Fruit fly (Drosophila melanogaster) whole organism, embryonic: ENCODE measurements around the gene Alp4.

Source experiments
- Asciz ChIP-seq: fragments of 200-800 bp; sonication (Bioruptor generic); optimal IDR thresholded peaks from 2 replicates; lab custom pipeline; 2017; ENCODE audit warnings: missing biosample characterization, mild to moderate bottlenecking, missing genetic modification characterization, missing genetic modification reagents
- CG10462 ChIP-seq: fragments of 200-800 bp; sonication (Bioruptor generic); optimal IDR thresholded peaks from 2 replicates; lab custom pipeline; 2016; ENCODE audit warnings: missing biosample characterization, missing genetic modification characterization
- CG10565 ChIP-seq: fragments of 200-800 bp; sonication (Bioruptor generic); optimal IDR thresholded peaks from 3 replicates; lab custom pipeline; 2016; ENCODE audit warnings: missing biosample characterization, mild to moderate bottlenecking, missing genetic modification characterization
- CG12769 ChIP-seq: fragments of 200-800 bp; sonication (Bioruptor generic); optimal IDR thresholded peaks from 2 replicates; lab custom pipeline; 2019; ENCODE audit warnings: missing biosample characterization, mild to moderate bottlenecking, missing genetic modification characterization, moderate library complexity
- CG12942 ChIP-seq: fragments of 200-800 bp; sonication (Bioruptor generic); optimal IDR thresholded peaks from 3 replicates; lab custom pipeline; 2016; ENCODE audit warnings: missing biosample characterization, missing genetic modification characterization
- CG13296 ChIP-seq: fragments of 200-800 bp; sonication (Bioruptor generic); optimal IDR thresholded peaks from 3 replicates; lab custom pipeline; 2018; ENCODE audit warnings: missing biosample characterization, mild to moderate bottlenecking, missing genetic modification characterization
- CG18011 ChIP-seq: fragments of 200-800 bp; sonication (Bioruptor generic); optimal IDR thresholded peaks from 2 replicates; lab custom pipeline; 2017; ENCODE audit warnings: missing biosample characterization, missing genetic modification characterization, mild to moderate bottlenecking, moderate library complexity, missing genotype
- CG18764 ChIP-seq: fragments of 200-800 bp; sonication (Bioruptor generic); optimal IDR thresholded peaks from 3 replicates; lab custom pipeline; 2016; ENCODE audit warnings: missing biosample characterization, missing genetic modification characterization
- CG2120 ChIP-seq: fragments of 200-800 bp; sonication (Bioruptor generic); optimal IDR thresholded peaks from 3 replicates; lab custom pipeline; 2016; ENCODE audit warnings: missing biosample characterization, missing genetic modification characterization
- CG31441 ChIP-seq: fragments of 200-800 bp; sonication (Bioruptor generic); IDR thresholded peaks from 2 replicates; pipeline ENCODE4 v1.3.6; 2022; ENCODE audit warnings: missing biosample characterization, missing genetic modification characterization
- CG32767 ChIP-seq: fragments of 200-800 bp; sonication (Bioruptor generic); IDR thresholded peaks from 2 replicates; pipeline ENCODE4 v1.3.6; 2022; ENCODE audit warnings: missing biosample characterization, missing genetic modification characterization
- CG3838 ChIP-seq: fragments of 200-800 bp; sonication (Bioruptor generic); optimal IDR thresholded peaks from 3 replicates; lab custom pipeline; 2016; ENCODE audit warnings: missing biosample characterization, missing genetic modification characterization
- CG42726 ChIP-seq: fragments of 200-800 bp; sonication (Bioruptor generic); IDR thresholded peaks from 2 replicates; pipeline ENCODE4 v1.3.6; 2022; ENCODE audit warnings: missing biosample characterization, missing genetic modification characterization; ENCODE audit not compliant: partially characterized antibody
- CG4360 ChIP-seq: fragments of 200-800 bp; sonication (Bioruptor generic); IDR thresholded peaks from 2 replicates; pipeline ENCODE4 v1.3.6; 2022; ENCODE audit warnings: missing biosample characterization, missing genetic modification characterization
- CG6175 ChIP-seq: fragments of 200-800 bp; sonication (Bioruptor generic); IDR thresholded peaks from 3 replicates; pipeline ENCODE4 v1.3.6; 2022; ENCODE audit warnings: missing biosample characterization, missing genetic modification characterization
- CG6654 ChIP-seq: fragments of 200-800 bp; sonication (Bioruptor generic); optimal IDR thresholded peaks from 2 replicates; lab custom pipeline; 2017; ENCODE audit warnings: missing biosample characterization, mild to moderate bottlenecking, missing genetic modification characterization
- CG6854 ChIP-seq: fragments of 200-800 bp; sonication (Bioruptor generic); optimal IDR thresholded peaks from 3 replicates; lab custom pipeline; 2017; ENCODE audit warnings: missing biosample characterization, mild to moderate bottlenecking, missing genetic modification characterization
- CG7839 ChIP-seq: fragments of 200-800 bp; sonication (Bioruptor generic); optimal IDR thresholded peaks from 3 replicates; lab custom pipeline; 2018; ENCODE audit warnings: missing biosample characterization, mild to moderate bottlenecking, missing genetic modification characterization, moderate library complexity
- Dbx ChIP-seq: fragments of 200-800 bp; sonication (Bioruptor generic); IDR thresholded peaks from 3 replicates; pipeline ENCODE4 v1.3.6; 2022; ENCODE audit warnings: missing biosample characterization, missing genetic modification characterization
- Deaf1 ChIP-seq: fragments of 200-800 bp; optimal IDR thresholded peaks from 3 replicates; lab custom pipeline; 2019; ENCODE audit warnings: missing biosample characterization, mild to moderate bottlenecking, missing genetic modification characterization, moderate library complexity
- Dfd ChIP-seq, 2 experiments: fragments of >200 bp; optimal IDR thresholded peaks; 2 replicates each; lab custom pipeline; 2017; ENCODE audit warnings: missing biosample characterization in 2 of 2, missing genetic modification characterization in 2 of 2
- Dll ChIP-seq: fragments of 200-800 bp; sonication (Bioruptor generic); IDR thresholded peaks from 4 replicates; pipeline ENCODE4 v1.3.6; 2022; ENCODE audit warnings: missing biosample characterization, missing genetic modification characterization; ENCODE audit not compliant: partially characterized antibody
- Hand ChIP-seq: fragments of 200-800 bp; sonication (Bioruptor generic); optimal IDR thresholded peaks from 2 replicates; lab custom pipeline; 2017; ENCODE audit warnings: mild to moderate bottlenecking, missing biosample characterization, missing genetic modification reagents, missing genetic modification characterization
- Neu2 ChIP-seq: fragments of 200-800 bp; sonication (Bioruptor generic); optimal IDR thresholded peaks from 3 replicates; lab custom pipeline; 2016; ENCODE audit warnings: missing biosample characterization, missing genetic modification characterization, borderline replicate concordance
- Opbp ChIP-seq: fragments of 200-800 bp; sonication (Bioruptor generic); IDR thresholded peaks from 3 replicates; pipeline ENCODE4 v1.3.6; 2022; ENCODE audit warnings: missing biosample characterization, missing genetic modification characterization; ENCODE audit not compliant: partially characterized antibody
- al ChIP-seq: fragments of 200-800 bp; sonication (Bioruptor generic); IDR thresholded peaks from 2 replicates; pipeline ENCODE4 v1.3.6; 2022; ENCODE audit warnings: missing biosample characterization, missing genetic modification characterization
- ase ChIP-seq: fragments of 200-800 bp; sonication (Bioruptor generic); IDR thresholded peaks from 3 replicates; pipeline ENCODE4 v1.3.6; 2022; ENCODE audit warnings: missing biosample characterization, missing genetic modification characterization
- ash1 ChIP-seq: fragments of 200-800 bp; sonication (Bioruptor generic); optimal IDR thresholded peaks from 2 replicates; lab custom pipeline; 2018; ENCODE audit warnings: missing biosample characterization, mild to moderate bottlenecking, missing genetic modification characterization
- caup ChIP-seq: fragments of 200-800 bp; sonication (Bioruptor generic); optimal IDR thresholded peaks from 3 replicates; lab custom pipeline; 2017; ENCODE audit warnings: missing biosample characterization, mild to moderate bottlenecking, missing genetic modification characterization, moderate library complexity; ENCODE audit not compliant: severe bottlenecking
- crp ChIP-seq, 2 experiments: fragments of 200-800 bp; sonication (Bioruptor generic); optimal IDR thresholded peaks; 2 replicates in 1 of 2; 3 replicates in 1 of 2; lab custom pipeline; 2017; ENCODE audit warnings: missing biosample characterization in 2 of 2, missing genetic modification characterization in 2 of 2, mild to moderate bottlenecking in 1 of 2, moderate library complexity in 1 of 2
- dpn ChIP-seq, 2 experiments: fragments of 200-800 bp; sonication (Bioruptor generic); optimal IDR thresholded peaks; 3 replicates each; lab custom pipeline; 2016; ENCODE audit warnings: missing biosample characterization in 2 of 2, missing genetic modification characterization in 2 of 2
- dysf ChIP-seq: fragments of 200-800 bp; sonication (Bioruptor generic); IDR thresholded peaks from 3 replicates; pipeline ENCODE4 v1.3.6; 2022; ENCODE audit warnings: missing biosample characterization, missing genetic modification characterization
- eve ChIP-seq, 2 experiments: fragments of >200 bp; optimal IDR thresholded peaks; 2 replicates each; lab custom pipeline; 2017; ENCODE audit warnings: missing biosample characterization in 2 of 2, missing genetic modification characterization in 2 of 2
- ewg ChIP-seq: fragments of 200-800 bp; sonication (Bioruptor generic); optimal IDR thresholded peaks from 3 replicates; lab custom pipeline; 2017; ENCODE audit warnings: mild to moderate bottlenecking, missing biosample characterization, missing genetic modification reagents, missing genetic modification characterization
- exex ChIP-seq: fragments of 200-800 bp; sonication (Bioruptor generic); optimal IDR thresholded peaks from 4 replicates; lab custom pipeline; 2018; ENCODE audit warnings: missing biosample characterization, mild to moderate bottlenecking, missing genetic modification characterization, moderate library complexity
- ftz-f1 ChIP-seq: fragments of 200-800 bp; sonication (Bioruptor generic); optimal IDR thresholded peaks from 2 replicates; lab custom pipeline; 2016; ENCODE audit warnings: missing biosample characterization, missing genetic modification characterization
- gce ChIP-seq: fragments of 200-800 bp; sonication (Bioruptor generic); IDR thresholded peaks from 3 replicates; pipeline ENCODE4 v1.3.6; 2022; ENCODE audit warnings: missing biosample characterization, missing genetic modification characterization
- gem ChIP-seq: fragments of 200-800 bp; sonication (Bioruptor generic); optimal IDR thresholded peaks from 2 replicates; lab custom pipeline; 2019; ENCODE audit warnings: missing biosample characterization, mild to moderate bottlenecking, missing genetic modification characterization, moderate library complexity
- hkb ChIP-seq, 2 experiments: fragments of 200-800 bp in 1 of 2; fragments of >200 bp in 1 of 2; sonication (Bioruptor generic) in 1 of 2; IDR thresholded peaks in 1 of 2; optimal IDR thresholded peaks in 1 of 2; 2 replicates each; pipeline versions ENCODE4 v1.3.6 to Lab custom; 2017 to 2022; ENCODE audit warnings: missing biosample characterization in 1 of 2, missing genetic modification characterization in 1 of 2
- kay ChIP-seq: fragments of 200-800 bp; sonication (Bioruptor generic); optimal IDR thresholded peaks from 2 replicates; lab custom pipeline; 2016; ENCODE audit warnings: missing biosample characterization, missing genetic modification characterization
- nerfin-2 ChIP-seq: fragments of 200-800 bp; sonication (Bioruptor generic); IDR thresholded peaks from 2 replicates; pipeline ENCODE4 v1.3.6; 2022; ENCODE audit warnings: missing biosample characterization, missing genetic modification characterization; ENCODE audit not compliant: partially characterized antibody
- pum ChIP-seq: fragments of 200-800 bp; sonication (Bioruptor generic); optimal IDR thresholded peaks from 2 replicates; lab custom pipeline; 2016; ENCODE audit warnings: missing biosample characterization, missing genetic modification characterization
- repo ChIP-seq: fragments of 200-800 bp; sonication (Bioruptor generic); optimal IDR thresholded peaks from 2 replicates; lab custom pipeline; 2016; ENCODE audit warnings: missing biosample characterization, missing genetic modification characterization
- slbo ChIP-seq: fragments of 200-800 bp; sonication (Bioruptor generic); IDR thresholded peaks from 2 replicates; pipeline ENCODE4 v1.3.6; 2022; ENCODE audit warnings: missing biosample characterization, missing genetic modification characterization
- slp2 ChIP-seq: fragments of 200-800 bp; sonication (Bioruptor generic); optimal IDR thresholded peaks from 2 replicates; lab custom pipeline; 2016; ENCODE audit warnings: missing biosample characterization, missing genetic modification characterization
- sqz ChIP-seq: fragments of 200-800 bp; sonication (Bioruptor generic); optimal IDR thresholded peaks from 3 replicates; lab custom pipeline; 2018; ENCODE audit warnings: missing biosample characterization, mild to moderate bottlenecking, missing genetic modification characterization
- sr ChIP-seq: fragments of 200-800 bp; sonication (Bioruptor generic); IDR thresholded peaks from 3 replicates; pipeline ENCODE4 v1.3.6; 2022; ENCODE audit warnings: missing biosample characterization, missing genetic modification characterization
- yki ChIP-seq: fragments of >200 bp; optimal IDR thresholded peaks from 3 replicates; lab custom pipeline; 2018

The Alp4 gene

DNA sequence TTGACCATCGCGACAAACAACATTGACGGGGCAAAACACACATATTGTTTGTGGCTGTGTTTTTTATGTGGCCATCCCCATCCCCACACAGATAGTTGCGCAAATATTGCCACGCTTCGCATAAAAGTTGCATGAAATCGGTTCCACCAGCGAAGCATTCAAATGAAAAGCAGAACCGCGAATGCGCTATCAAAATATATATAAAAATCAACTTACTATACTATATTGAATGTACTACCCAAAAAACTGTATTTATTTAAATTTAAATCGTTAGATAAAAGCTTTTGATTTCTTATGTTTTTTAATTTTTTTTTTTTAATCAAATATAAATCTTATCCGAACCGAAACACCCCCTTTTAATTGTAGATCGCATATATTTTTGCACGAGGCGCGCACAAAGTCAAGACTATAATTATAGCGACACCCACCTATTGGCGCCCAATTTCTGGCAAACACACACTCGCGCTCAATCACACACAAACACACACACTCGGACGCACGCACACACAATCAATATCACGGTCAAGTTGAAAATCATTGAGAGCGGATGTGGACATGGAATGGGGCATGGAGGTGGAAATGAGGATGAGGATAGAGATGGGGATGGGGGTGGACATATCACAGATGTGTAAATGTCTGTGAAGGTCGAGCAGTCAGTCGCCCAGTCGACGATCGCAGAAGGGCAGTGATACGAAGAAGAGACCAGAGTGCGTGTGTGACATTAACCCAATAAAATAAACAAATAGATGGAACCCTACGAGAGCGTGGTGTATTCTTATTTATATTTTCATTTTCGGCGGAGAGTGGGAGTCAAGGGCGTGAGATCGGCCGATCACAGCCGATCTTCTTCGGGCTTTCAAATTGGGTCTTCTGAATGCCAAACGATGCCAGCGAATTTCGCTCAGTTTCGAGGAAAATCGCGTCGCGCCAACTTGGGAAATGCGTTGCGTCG is 10.0 kb upstream of the Alp4 start, which contains the start of gene CanA1 (continued):
- no peak for TF ChIP-seq repo (GFP tag; lab: Kevin White, UChicago)
- no peak for TF ChIP-seq CG32767 (GFP tag; lab: Robert Waterston, UW)
- no peak for TF ChIP-seq caup (GFP tag; lab: Kevin White, UChicago)
- peak; percentile 77 for TF ChIP-seq Deaf1 (tag; lab: Kevin White, UChicago)
- no peak for TF ChIP-seq ase (GFP tag; lab: Robert Waterston, UW)
- TF ChIP-seq CG13296: peak; percentile 27
- TF ChIP-seq CG12942 (GFP tag; lab: Kevin White, UChicago): no peak
- TF ChIP-seq CG2120 (GFP tag; lab: Kevin White, UChicago): peak; percentile 11
- no peak for TF ChIP-seq eve (GFP tag; optimal IDR thresholded peaks at IDR 0.05; lab: Kevin White, UChicago)
- TF ChIP-seq crp (GFP tag; optimal IDR thresholded peaks at IDR 0.05; lab: Kevin White, UChicago): no peak
- TF ChIP-seq dpn (GFP tag; optimal IDR thresholded peaks at IDR 0.05; lab: Kevin White, UChicago): no peak
- TF ChIP-seq al: 0 out of 2 replicates have a peak, but pooled peaks have one; percentile 34
- TF ChIP-seq kay (GFP tag; lab: Kevin White, UChicago): no peak
- TF ChIP-seq exex: no peak
- TF ChIP-seq CG18764 (GFP tag; lab: Kevin White, UChicago): no peak
- no peak for TF ChIP-seq CG18011 (GFP tag; lab: Kevin White, UChicago)
- TF ChIP-seq dysf (GFP tag; lab: Robert Waterston, UW): peak; percentile 62; the same call in 2 of the 3 replicates
- no peak for TF ChIP-seq CG6854 (GFP tag; lab: Kevin White, UChicago)
- TF ChIP-seq CG31441 (GFP tag; lab: Robert Waterston, UW): no peak
- peak; percentile 26 for TF ChIP-seq CG7839 (tag; lab: Kevin White, UChicago)
- TF ChIP-seq ash1 (GFP tag; lab: Kevin White, UChicago): no peak
- TF ChIP-seq CG6654 (GFP tag; lab: Kevin White, UChicago): no peak
- no peak for TF ChIP-seq Dbx (GFP tag; lab: Robert Waterston, UW)
- TF ChIP-seq ftz-f1 (GFP tag; lab: Kevin White, UChicago): peak; percentile 95
- no peak for TF ChIP-seq CG42726
- TF ChIP-seq pum (GFP tag; lab: Kevin White, UChicago): no peak
- no peak for TF ChIP-seq Neu2 (GFP tag; lab: Kevin White, UChicago)
- no peak for TF ChIP-seq nerfin-2 (GFP tag; lab: Robert Waterston, UW)
- peak; percentile 52 for TF ChIP-seq slbo
- TF ChIP-seq sqz (GFP tag; lab: Kevin White, UChicago): no peak
- TF ChIP-seq hkb (optimal IDR thresholded peaks at IDR 0.05; lab: Kevin White, UChicago): no peak
- no peak for TF ChIP-seq hkb (GFP tag; IDR thresholded peaks at IDR 0.05; lab: Robert Waterston, UW)
- TF ChIP-seq CG12769: peak; percentile 87
- TF ChIP-seq slp2 (GFP tag; lab: Kevin White, UChicago): no peak
- TF ChIP-seq Dll (GFP tag; lab: Robert Waterston, UW): no peak
- no peak for TF ChIP-seq Hand (GFP tag; lab: Kevin White, UChicago)
- no peak for TF ChIP-seq Dfd (GFP tag; optimal IDR thresholded peaks at IDR 0.05; lab: Kevin White, UChicago)
- TF ChIP-seq gce (GFP tag; lab: Robert Waterston, UW): no peak
- no peak for TF ChIP-seq Opbp (GFP tag; lab: Robert Waterston, UW)
- TF ChIP-seq CG10462 (GFP tag; lab: Kevin White, UChicago): no peak
- TF ChIP-seq CG6175 (GFP tag; lab: Robert Waterston, UW): no peak
- no peak for TF ChIP-seq CG3838
- TF ChIP-seq yki (lab: Kevin White, UChicago): no peak
- no peak for TF ChIP-seq ewg
- peak; percentile 37; the same call in 1 of the 3 replicates for TF ChIP-seq sr (GFP tag; lab: Robert Waterston, UW)
- TF ChIP-seq CG4360 (GFP tag; lab: Robert Waterston, UW): no peak
- peak; percentile 22 for TF ChIP-seq gem (tag; lab: Kevin White, UChicago)
- no peak for TF ChIP-seq CG10565 (GFP tag; lab: Kevin White, UChicago)
- no peak for TF ChIP-seq Asciz (GFP tag; lab: Kevin White, UChicago)
